Worm (Caenorhabditis elegans): ENCODE measurements around the gene R155.3.

- TF ChIP-seq F52B5.7 (tag; optimal IDR thresholded peaks at IDR 0.05), result no peak
- TF ChIP-seq snpc-1.3 (tag; optimal IDR thresholded peaks at IDR 0.05; ENCODE audit: insufficient read depth), result no peak
- no peak for TF ChIP-seq hlh-12 (tag; optimal IDR thresholded peaks at IDR 0.05)
- TF ChIP-seq attf-3 (GFP tag; conservative IDR thresholded peaks at IDR 0.05), result no peak
- no peak for TF ChIP-seq Y56A3A.18 (GFP tag; IDR thresholded peaks at IDR 0.05)
- TF ChIP-seq madf-8 (GFP tag; conservative IDR thresholded peaks at IDR 0.05), result no peak
- TF ChIP-seq ZK185.1 (tag; optimal IDR thresholded peaks at IDR 0.05; ENCODE audit: poor library complexity, severe bottlenecking), result no peak
- TF ChIP-seq aptf-2 (GFP tag; conservative IDR thresholded peaks at IDR 0.05), result no peak
- TF ChIP-seq zfh-2 (GFP tag; conservative IDR thresholded peaks at IDR 0.05), result no peak
- no peak for TF ChIP-seq F10E7.11 (tag; optimal IDR thresholded peaks at IDR 0.05)
- no peak for TF ChIP-seq pha-4 (tag; optimal IDR thresholded peaks at IDR 0.05)
- TF ChIP-seq sea-2 (GFP tag; IDR thresholded peaks at IDR 0.05), result no peak
Measured at ce11 chrIII:2021495-2021894, 45.0 kb upstream of the R155.3 start, which contains the start of gene ckr-2.

Data from whole organism, young adult.